Fruit fly (Drosophila melanogaster) whole organism, prepupa: Measurements from ENCODE around the gene knk.

ENCODE experiments used
- Blimp-1 ChIP-seq: fragments of 200-800 bp; sonication (Bioruptor generic); optimal IDR thresholded peaks from 3 replicates; lab custom pipeline; 2017; ENCODE audit warnings: missing biosample characterization, missing genetic modification characterization, mild to moderate bottlenecking, moderate library complexity, missing genetic modification reagents
- CG10669 ChIP-seq: fragments of 200-800 bp; sonication (Bioruptor generic); optimal IDR thresholded peaks from 3 replicates; lab custom pipeline; 2018; ENCODE audit warnings: missing biosample characterization, mild to moderate bottlenecking, missing genetic modification characterization, moderate library complexity
- CG11294 ChIP-seq: fragments of 200-800 bp; sonication (Bioruptor generic); IDR thresholded peaks from 2 replicates; pipeline ENCODE4 v1.3.6; 2022; ENCODE audit warnings: missing biosample characterization, missing genetic modification characterization
- CG11762 ChIP-seq: fragments of 200-800 bp; sonication (Bioruptor generic); optimal IDR thresholded peaks from 3 replicates; lab custom pipeline; 2016; ENCODE audit warnings: missing biosample characterization, missing genetic modification characterization; ENCODE audit not compliant: insufficient read depth
- CG11902 ChIP-seq: fragments of 200-800 bp; sonication (Bioruptor generic); optimal IDR thresholded peaks from 3 replicates; lab custom pipeline; 2016; ENCODE audit warnings: missing biosample characterization, missing genetic modification characterization
- CG15336 ChIP-seq: fragments of 200-800 bp; sonication (Bioruptor generic); IDR thresholded peaks from 2 replicates; pipeline ENCODE4 v1.3.6; 2022; ENCODE audit warnings: missing biosample characterization, missing genetic modification characterization
- CG1621 ChIP-seq: fragments of 200-800 bp; sonication (Bioruptor generic); optimal IDR thresholded peaks from 3 replicates; lab custom pipeline; 2018; ENCODE audit warnings: missing biosample characterization, mild to moderate bottlenecking, missing genetic modification characterization
- CG16779 ChIP-seq: fragments of 200-800 bp; sonication (Bioruptor generic); optimal IDR thresholded peaks from 3 replicates; lab custom pipeline; 2017; ENCODE audit warnings: missing biosample characterization, mild to moderate bottlenecking, missing genetic modification characterization
- CG3032 ChIP-seq: fragments of 200-800 bp; optimal IDR thresholded peaks from 2 replicates; lab custom pipeline; 2019; ENCODE audit warnings: missing biosample characterization, mild to moderate bottlenecking, missing genetic modification characterization, moderate library complexity
- CG32006 ChIP-seq: fragments of 200-800 bp; sonication (Bioruptor generic); optimal IDR thresholded peaks from 3 replicates; lab custom pipeline; 2017; ENCODE audit warnings: missing biosample characterization, mild to moderate bottlenecking, missing genetic modification characterization
- CG34406 ChIP-seq: fragments of 200-800 bp; sonication (Bioruptor generic); optimal IDR thresholded peaks from 3 replicates; lab custom pipeline; 2016; ENCODE audit warnings: missing biosample characterization, missing genetic modification characterization
- CG3919 ChIP-seq: fragments of 200-800 bp; sonication (Bioruptor generic); optimal IDR thresholded peaks from 3 replicates; lab custom pipeline; 2016; ENCODE audit warnings: missing biosample characterization, missing genetic modification characterization
- CG4318 ChIP-seq: fragments of 200-800 bp; sonication (Bioruptor generic); optimal IDR thresholded peaks from 3 replicates; lab custom pipeline; 2017; ENCODE audit warnings: missing biosample characterization, mild to moderate bottlenecking, missing genetic modification characterization
- CG6163 ChIP-seq: fragments of 200-800 bp; sonication (Bioruptor generic); IDR thresholded peaks from 3 replicates; pipeline ENCODE4 v1.3.6; 2022; ENCODE audit warnings: missing biosample characterization, missing genetic modification characterization
- CG6276 ChIP-seq: fragments of 200-800 bp; sonication (Bioruptor generic); optimal IDR thresholded peaks from 2 replicates; lab custom pipeline; 2017; ENCODE audit warnings: missing biosample characterization, mild to moderate bottlenecking, missing genetic modification characterization
- CG6808 ChIP-seq: fragments of 200-800 bp; sonication (Bioruptor generic); optimal IDR thresholded peaks from 3 replicates; lab custom pipeline; 2017; ENCODE audit warnings: missing biosample characterization, missing genetic modification characterization, mild to moderate bottlenecking, moderate library complexity, missing genetic modification reagents
- CG8119 ChIP-seq: fragments of 200-800 bp; sonication (Bioruptor generic); IDR thresholded peaks from 3 replicates; pipeline ENCODE4 v1.3.6; 2022; ENCODE audit warnings: missing biosample characterization, missing genetic modification characterization
- CG8319 ChIP-seq: fragments of 200-800 bp; sonication (Bioruptor generic); optimal IDR thresholded peaks from 3 replicates; lab custom pipeline; 2016; ENCODE audit warnings: missing biosample characterization, missing genetic modification characterization
- CG8632 ChIP-seq: fragments of 200-800 bp; sonication (Bioruptor generic); optimal IDR thresholded peaks from 3 replicates; lab custom pipeline; 2016; ENCODE audit warnings: missing biosample characterization, missing genetic modification characterization
- CG9139 ChIP-seq: fragments of 200-800 bp; sonication (Bioruptor generic); optimal IDR thresholded peaks from 3 replicates; lab custom pipeline; 2017; ENCODE audit warnings: missing biosample characterization, mild to moderate bottlenecking, missing genetic modification characterization
- Eip78C ChIP-seq: fragments of 200-800 bp; sonication (Bioruptor generic); peaks from one replicate; lab custom pipeline; 2016; ENCODE audit warnings: missing biosample characterization, missing genetic modification characterization
- Eip93F ChIP-seq: fragments of 200-800 bp; sonication (Bioruptor generic); optimal IDR thresholded peaks from 2 replicates; lab custom pipeline; 2016; ENCODE audit warnings: missing biosample characterization, mild to moderate bottlenecking, missing genetic modification characterization
- Ets21C ChIP-seq: fragments of 200-800 bp; sonication (Bioruptor generic); optimal IDR thresholded peaks from 3 replicates; lab custom pipeline; 2016; ENCODE audit warnings: missing biosample characterization, missing genetic modification characterization
- Ets96B ChIP-seq: fragments of 200-800 bp; optimal IDR thresholded peaks from 2 replicates; lab custom pipeline; 2019; ENCODE audit warnings: missing biosample characterization, mild to moderate bottlenecking, missing genetic modification characterization, moderate library complexity
- Gug ChIP-seq: fragments of 200-800 bp; sonication (Bioruptor generic); IDR thresholded peaks from 2 replicates; pipeline ENCODE4 v1.3.6; 2022; ENCODE audit warnings: missing biosample characterization, missing genetic modification characterization
- Hr38 ChIP-seq: sonication (Bioruptor generic); optimal IDR thresholded peaks from 2 replicates; lab custom pipeline; 2016; ENCODE audit warnings: missing biosample characterization, missing genetic modification characterization
- Hr39 ChIP-seq: fragments of 200-800 bp; sonication (Bioruptor generic); optimal IDR thresholded peaks from 2 replicates; lab custom pipeline; 2016; ENCODE audit warnings: missing biosample characterization, missing genetic modification characterization
- Lpt ChIP-seq: fragments of 200-800 bp; sonication (Bioruptor generic); optimal IDR thresholded peaks from 3 replicates; lab custom pipeline; 2016; ENCODE audit warnings: missing biosample characterization, missing genetic modification characterization
- Met ChIP-seq: fragments of 200-800 bp; sonication (Bioruptor generic); optimal IDR thresholded peaks from 3 replicates; lab custom pipeline; 2016; ENCODE audit warnings: missing biosample characterization, missing genetic modification characterization
- OdsH ChIP-seq: fragments of 200-800 bp; sonication (Bioruptor generic); optimal IDR thresholded peaks from 3 replicates; lab custom pipeline; 2016; ENCODE audit warnings: missing biosample characterization, missing genetic modification characterization
- Smox ChIP-seq: fragments of 200-800 bp; sonication (Bioruptor generic); optimal IDR thresholded peaks from 3 replicates; lab custom pipeline; 2016; ENCODE audit warnings: missing biosample characterization, missing genetic modification characterization
- Sox102F ChIP-seq: fragments of 200-800 bp; sonication (Bioruptor generic); optimal IDR thresholded peaks from 2 replicates; lab custom pipeline; 2016; ENCODE audit warnings: missing biosample characterization, mild to moderate bottlenecking, missing genetic modification characterization
- Sox15 ChIP-seq: fragments of 200-800 bp; sonication (Bioruptor generic); optimal IDR thresholded peaks from 3 replicates; lab custom pipeline; 2016; ENCODE audit warnings: missing biosample characterization, missing genetic modification characterization
- acj6 ChIP-seq: fragments of 200-800 bp; sonication (Bioruptor generic); optimal IDR thresholded peaks from 3 replicates; lab custom pipeline; 2016; ENCODE audit warnings: missing biosample characterization, missing genetic modification characterization
- dac ChIP-seq: fragments of 200-800 bp; sonication (Bioruptor generic); optimal IDR thresholded peaks from 2 replicates; lab custom pipeline; 2017; ENCODE audit warnings: missing biosample characterization, mild to moderate bottlenecking, missing genetic modification characterization
- dsx ChIP-seq: fragments of 200-800 bp; optimal IDR thresholded peaks from 3 replicates; lab custom pipeline; 2019; ENCODE audit warnings: missing biosample characterization, mild to moderate bottlenecking, missing genetic modification characterization, moderate library complexity; ENCODE audit not compliant: poor library complexity, severe bottlenecking
- eg ChIP-seq: fragments of 200-800 bp; sonication (Bioruptor generic); IDR thresholded peaks from 3 replicates; pipeline ENCODE4 v1.3.6; 2022; ENCODE audit warnings: missing biosample characterization, missing genetic modification characterization
- esn ChIP-seq: fragments of 200-800 bp; sonication (Bioruptor generic); optimal IDR thresholded peaks from 2 replicates; lab custom pipeline; 2016; ENCODE audit warnings: missing biosample characterization, mild to moderate bottlenecking, missing genetic modification characterization, moderate library complexity
- fd59A ChIP-seq: fragments of 200-800 bp; sonication (Bioruptor generic); optimal IDR thresholded peaks from 2 replicates; lab custom pipeline; 2017; ENCODE audit warnings: missing biosample characterization, mild to moderate bottlenecking, missing genetic modification characterization, missing genetic modification reagents
- fd85E ChIP-seq: fragments of 200-800 bp; sonication (Bioruptor generic); optimal IDR thresholded peaks from 3 replicates; lab custom pipeline; 2016; ENCODE audit warnings: missing biosample characterization, missing genetic modification characterization
- fkh ChIP-seq: fragments of 200-800 bp; sonication (Bioruptor generic); optimal IDR thresholded peaks from 3 replicates; lab custom pipeline; 2017; ENCODE audit warnings: missing biosample characterization, mild to moderate bottlenecking, missing genetic modification characterization, moderate library complexity
- net ChIP-seq: fragments of 200-800 bp; sonication (Bioruptor generic); optimal IDR thresholded peaks from 3 replicates; lab custom pipeline; 2016; ENCODE audit warnings: missing biosample characterization, missing genetic modification characterization
- pdm3 ChIP-seq: fragments of 200-800 bp; sonication (Bioruptor generic); optimal IDR thresholded peaks from 3 replicates; lab custom pipeline; 2016; ENCODE audit warnings: missing biosample characterization, missing genetic modification characterization
- salr ChIP-seq, 2 experiments: fragments of 200-800 bp; sonication (Bioruptor generic); optimal IDR thresholded peaks; 3 replicates each; lab custom pipeline; 2016 to 2018; ENCODE audit warnings: missing biosample characterization in 2 of 2, missing genetic modification characterization in 2 of 2, mild to moderate bottlenecking in 1 of 2
- spab ChIP-seq: fragments of 200-800 bp; sonication (Bioruptor generic); optimal IDR thresholded peaks from 2 replicates; lab custom pipeline; 2017; ENCODE audit warnings: missing biosample characterization, mild to moderate bottlenecking, missing genetic modification characterization, missing genetic modification reagents
- ss ChIP-seq, 2 experiments: fragments of 200-800 bp; sonication (Bioruptor generic); optimal IDR thresholded peaks; 2 replicates in 1 of 2; 3 replicates in 1 of 2; lab custom pipeline; 2017 to 2018; ENCODE audit warnings: mild to moderate bottlenecking in 2 of 2, missing biosample characterization in 2 of 2, missing genetic modification characterization in 2 of 2, moderate library complexity in 1 of 2
- svp ChIP-seq: fragments of 200-800 bp; sonication (Bioruptor generic); peaks from one replicate; lab custom pipeline; 2016; ENCODE audit warnings: missing biosample characterization, missing genetic modification characterization
- topi ChIP-seq: fragments of 200-800 bp; sonication (Bioruptor generic); optimal IDR thresholded peaks from 3 replicates; lab custom pipeline; 2016; ENCODE audit warnings: missing biosample characterization, missing genetic modification characterization
- vri ChIP-seq: fragments of 200-800 bp; sonication (Bioruptor generic); optimal IDR thresholded peaks from 3 replicates; lab custom pipeline; 2016; ENCODE audit warnings: missing biosample characterization, mild to moderate bottlenecking, missing genetic modification characterization

Gene knk

DNA sequence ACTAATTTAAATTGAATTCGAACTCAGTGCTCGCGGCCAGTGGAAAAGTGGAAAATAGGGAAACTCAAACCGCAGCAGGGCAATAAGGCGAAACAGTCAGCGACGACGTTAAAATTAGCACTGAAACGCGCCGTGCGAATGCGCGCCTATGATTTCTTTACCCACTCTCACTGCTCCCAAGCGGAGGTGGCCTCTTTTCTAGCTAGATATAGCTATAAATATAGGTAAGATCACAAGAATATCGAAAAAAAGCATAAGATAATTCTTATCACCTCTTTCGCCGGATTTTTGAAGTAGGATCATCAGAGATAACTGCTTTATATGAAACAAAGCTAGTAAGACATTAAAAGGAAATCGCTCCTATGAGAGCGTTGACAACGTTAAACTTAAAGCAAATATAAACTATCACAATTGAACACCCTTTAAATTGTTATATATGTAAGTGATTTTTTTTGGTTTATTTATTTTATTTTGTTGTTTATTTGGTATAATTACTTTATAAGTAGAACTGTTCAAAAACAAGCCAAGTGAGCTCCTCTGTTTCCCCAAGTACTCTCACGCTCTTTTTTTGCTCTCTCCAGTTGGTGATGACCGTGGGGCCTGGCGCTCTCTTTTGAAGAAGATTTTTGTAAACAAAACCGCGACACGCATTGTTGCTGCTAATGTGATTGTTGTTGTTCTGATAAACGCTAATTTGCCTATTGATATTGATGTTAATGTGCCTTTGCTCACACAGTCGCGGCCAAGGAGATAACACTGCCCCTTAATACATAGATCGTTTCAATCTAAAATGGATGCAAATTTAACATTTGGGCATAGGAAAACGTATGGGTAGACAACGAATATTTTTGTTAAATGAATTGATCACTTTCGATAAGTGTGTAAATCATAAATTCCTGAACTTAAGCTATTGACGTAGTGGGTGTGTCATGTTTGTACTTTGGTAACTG lies 14.5 kb upstream of the knk start, which contains the start of gene tws:
Gene tws (minus strand): TSS at position 124 of the 950 bp plus-strand sequence.
- TF ChIP-seq esn (GFP tag; lab: Kevin White, UChicago) (peak; percentile 52), acj6 (GFP tag; lab: Kevin White, UChicago) (peak; percentile 52), Sox102F (peak; percentile 45), CG6276 (GFP tag; lab: Kevin White, UChicago) (peak; percentile 22), fd59A (GFP tag; lab: Kevin White, UChicago) (peak; percentile 25), CG11902 (no peak), fkh (peak; percentile 42), CG4318 (GFP tag; lab: Kevin White, UChicago) (peak; percentile 29), CG3032 (tag; lab: Kevin White, UChicago) (peak; percentile 54), CG6808 (peak; percentile 74), CG6163 (no peak), CG9139 (GFP tag; lab: Kevin White, UChicago) (no peak), CG16779 (tag; lab: Kevin White, UChicago) (peak; percentile 43), dsx (GFP tag; lab: Kevin White, UChicago) (no peak), salr (GFP tag; optimal IDR thresholded peaks at IDR 0.05; lab: Kevin White, UChicago) (peak in 1 of 2 experiments; percentile 37), Smox (GFP tag; lab: Kevin White, UChicago) (peak; percentile 30), CG3919 (GFP tag; lab: Kevin White, UChicago) (peak; percentile 13), CG8119 (GFP tag; lab: Robert Waterston, UW) (peak; percentile 51; the same call in 1 of the 3 replicates), CG8632 (GFP tag; lab: Kevin White, UChicago) (no peak), Ets21C (no peak), Ets96B (tag; lab: Kevin White, UChicago) (peak; percentile 47), CG11294 (GFP tag; lab: Robert Waterston, UW) (no peak), CG32006 (peak; percentile 69), Eip78C (GFP tag; lab: Kevin White, UChicago) (peak; percentile 92), pdm3 (GFP tag; lab: Kevin White, UChicago) (peak; percentile 24), Sox15 (GFP tag; lab: Kevin White, UChicago) (no peak), CG11762 (GFP tag; lab: Kevin White, UChicago) (peak; percentile 2), net (GFP tag; lab: Kevin White, UChicago) (peak; percentile 52), svp (GFP tag; lab: Kevin White, UChicago) (peak; percentile 22), topi (GFP tag; lab: Kevin White, UChicago) (peak; percentile 30), dac (no peak), Eip93F (GFP tag; lab: Kevin White, UChicago) (no peak), CG1621 (tag; lab: Kevin White, UChicago) (peak; percentile 16), OdsH (GFP tag; lab: Kevin White, UChicago) (peak; percentile 40), CG34406 (GFP tag; lab: Kevin White, UChicago) (peak; percentile 31), Met (GFP tag; lab: Kevin White, UChicago) (peak; percentile 40), ss (GFP tag; optimal IDR thresholded peaks at IDR 0.05; lab: Kevin White, UChicago) (peak; percentile 67 to 75), eg (GFP tag; lab: Robert Waterston, UW) (peak; percentile 72), Gug (no peak), Hr39 (peak; percentile 12), CG15336 (peak; percentile 42; the same call in 1 of the 2 replicates), Lpt (peak; percentile 1), vri (GFP tag; lab: Kevin White, UChicago) (peak; percentile 4), Hr38 (GFP tag; lab: Kevin White, UChicago) (no peak), fd85E (GFP tag; lab: Kevin White, UChicago) (no peak), CG10669 (GFP tag; lab: Kevin White, UChicago) (peak; percentile 12), Blimp-1 (GFP tag; lab: Kevin White, UChicago) (no peak), CG8319 (GFP tag; lab: Kevin White, UChicago) (no peak), spab (peak; percentile 47)
